Worm (Caenorhabditis elegans) whole organism, late embryonic: ENCODE data around the gene bus-1.

Experiments used
- K02D7.2 ChIP-seq: sonication (generic microtip); optimal IDR thresholded peaks from 2 replicates; lab custom pipeline; 2017; ENCODE audit warnings: mild to moderate bottlenecking, missing genetic modification characterization, missing compliant biosample characterization
- K09A11.1 ChIP-seq: sonication (generic microtip); optimal IDR thresholded peaks from 2 replicates; lab custom pipeline; 2017; ENCODE audit warnings: antibody characterized with exemption, mild to moderate bottlenecking, missing genetic modification characterization, missing compliant biosample characterization; ENCODE audit not compliant: insufficient read depth
- T23F11.4 ChIP-seq: fragments of 200-800 bp; sonication (Bioruptor generic); optimal IDR thresholded peaks from 2 replicates; lab custom pipeline; 2018; ENCODE audit warnings: mild to moderate bottlenecking, missing genetic modification characterization, missing compliant biosample characterization
- ama-1 ChIP-seq: fragments of 150-350 bp; optimal IDR thresholded peaks from 2 replicates; lab custom pipeline; 2014
- ceh-14 ChIP-seq: sonication (generic microtip); optimal IDR thresholded peaks from 2 replicates; lab custom pipeline; 2016; ENCODE audit warnings: missing genotype, missing genetic modification characterization, missing compliant biosample characterization
- ceh-18 ChIP-seq: sonication (generic microtip); optimal IDR thresholded peaks from 2 replicates; lab custom pipeline; 2016; ENCODE audit warnings: missing genetic modification characterization, missing compliant biosample characterization
- ceh-19 ChIP-seq: fragments of 200-800 bp; sonication (Bioruptor generic); optimal IDR thresholded peaks from 2 replicates; lab custom pipeline; 2018; ENCODE audit warnings: mild to moderate bottlenecking, missing genetic modification characterization, missing compliant biosample characterization
- ceh-2 ChIP-seq: sonication (generic microtip); optimal IDR thresholded peaks from 2 replicates; lab custom pipeline; 2016; ENCODE audit warnings: missing genotype, missing genetic modification characterization, missing compliant biosample characterization
- ceh-9 ChIP-seq: sonication (generic microtip); optimal IDR thresholded peaks from 2 replicates; lab custom pipeline; 2016; ENCODE audit warnings: mild to moderate bottlenecking, missing genetic modification characterization, inconsistent platforms, missing compliant biosample characterization
- dmd-4 ChIP-seq: sonication (generic microtip); optimal IDR thresholded peaks from 2 replicates; lab custom pipeline; 2016; ENCODE audit warnings: borderline replicate concordance, missing genetic modification characterization, missing compliant biosample characterization
- dve-1 ChIP-seq: sonication (generic microtip); optimal IDR thresholded peaks from 2 replicates; lab custom pipeline; 2017; ENCODE audit warnings: antibody characterized with exemption, mild to moderate bottlenecking, missing genetic modification characterization, missing compliant biosample characterization
- ets-4 ChIP-seq: sonication (generic microtip); optimal IDR thresholded peaks from 2 replicates; lab custom pipeline; 2016; ENCODE audit warnings: missing genetic modification characterization, missing compliant biosample characterization
- fkh-10 ChIP-seq: fragments of 150-350 bp; optimal IDR thresholded peaks from 2 replicates; lab custom pipeline; 2014; ENCODE audit warnings: missing biosample characterization, missing genetic modification reagents, missing genetic modification characterization
- fkh-6 ChIP-seq: sonication (generic microtip); optimal IDR thresholded peaks from 2 replicates; lab custom pipeline; 2016; ENCODE audit warnings: missing genetic modification characterization, missing compliant biosample characterization
- gmeb-2 ChIP-seq: sonication (generic microtip); optimal IDR thresholded peaks from 2 replicates; lab custom pipeline; 2016; ENCODE audit warnings: missing genetic modification characterization, inconsistent platforms, missing compliant biosample characterization
- hlh-15 ChIP-seq: sonication (generic microtip); optimal IDR thresholded peaks from 2 replicates; lab custom pipeline; 2016; ENCODE audit warnings: missing genetic modification characterization, missing compliant biosample characterization
- hlh-8 ChIP-seq: sonication (generic microtip); optimal IDR thresholded peaks from 2 replicates; lab custom pipeline; 2016; ENCODE audit warnings: missing genotype, missing genetic modification characterization, missing compliant biosample characterization
- lim-6 ChIP-seq: sonication (generic microtip); optimal IDR thresholded peaks from 2 replicates; lab custom pipeline; 2016; ENCODE audit warnings: missing genetic modification characterization, missing compliant biosample characterization
- lin-11 ChIP-seq: fragments of 200-800 bp; sonication (Bioruptor generic); optimal IDR thresholded peaks from 2 replicates; lab custom pipeline; 2018; ENCODE audit warnings: mild to moderate bottlenecking, missing genetic modification characterization, missing compliant biosample characterization
- madf-2 ChIP-seq: sonication (generic microtip); optimal IDR thresholded peaks from 2 replicates; lab custom pipeline; 2017; ENCODE audit warnings: missing genetic modification characterization, missing compliant biosample characterization
- mec-3 ChIP-seq: sonication (generic microtip); optimal IDR thresholded peaks from 2 replicates; lab custom pipeline; 2016; ENCODE audit warnings: borderline replicate concordance, missing genetic modification characterization, missing compliant biosample characterization
- nfya-1 ChIP-seq: sonication (generic microtip); optimal IDR thresholded peaks from 2 replicates; lab custom pipeline; 2017; ENCODE audit warnings: missing genetic modification characterization, mild to moderate bottlenecking, missing compliant biosample characterization, antibody characterized with exemption, moderate library complexity
- nhr-11 ChIP-seq: fragments of 150-350 bp; optimal IDR thresholded peaks from 2 replicates; lab custom pipeline; 2014; ENCODE audit warnings: missing biosample characterization, missing genetic modification characterization
- pag-3 ChIP-seq: sonication (generic microtip); optimal IDR thresholded peaks from 2 replicates; lab custom pipeline; 2016; ENCODE audit warnings: missing compliant biosample characterization, missing genetic modification characterization, borderline replicate concordance
- pat-9 ChIP-seq: fragments of 200-800 bp; sonication (Bioruptor generic); optimal IDR thresholded peaks from 2 replicates; lab custom pipeline; 2018; ENCODE audit warnings: mild to moderate bottlenecking, missing genetic modification characterization, moderate library complexity, missing compliant biosample characterization
- pax-1 ChIP-seq: fragments of 150-350 bp; optimal IDR thresholded peaks from 2 replicates; lab custom pipeline; 2014; ENCODE audit warnings: missing biosample characterization, missing genetic modification characterization
- pha-2 ChIP-seq: sonication (generic microtip); optimal IDR thresholded peaks from 2 replicates; lab custom pipeline; 2017; ENCODE audit warnings: mild to moderate bottlenecking, missing genetic modification characterization, missing compliant biosample characterization
- pqm-1 ChIP-seq: sonication (generic microtip); optimal IDR thresholded peaks from 2 replicates; lab custom pipeline; 2016; ENCODE audit warnings: missing genetic modification characterization, missing compliant biosample characterization
- ref-2 ChIP-seq: sonication (generic microtip); optimal IDR thresholded peaks from 2 replicates; lab custom pipeline; 2016; ENCODE audit warnings: missing genetic modification characterization, missing compliant biosample characterization
- sdc-2 ChIP-seq: sonication (generic microtip); optimal IDR thresholded peaks from 2 replicates; lab custom pipeline; 2016; ENCODE audit warnings: missing genotype, missing genetic modification characterization, missing compliant biosample characterization
- sox-4 ChIP-seq: sonication (generic microtip); optimal IDR thresholded peaks from 2 replicates; lab custom pipeline; 2017; ENCODE audit warnings: mild to moderate bottlenecking, missing genetic modification characterization, inconsistent platforms, missing compliant biosample characterization
- tbx-2 ChIP-seq: sonication (generic microtip); optimal IDR thresholded peaks from 2 replicates; lab custom pipeline; 2016; ENCODE audit warnings: missing genetic modification characterization, missing compliant biosample characterization
- ttx-3 ChIP-seq: sonication (generic microtip); optimal IDR thresholded peaks from 2 replicates; lab custom pipeline; 2016; ENCODE audit warnings: missing genetic modification reagents, missing genetic modification characterization, missing compliant biosample characterization
- unc-3 ChIP-seq, 2 experiments: fragments of 200-800 bp in 1 of 2; sonication (Bioruptor generic) in 1 of 2; sonication (generic microtip) in 1 of 2; conservative IDR thresholded peaks in 1 of 2; optimal IDR thresholded peaks in 1 of 2; 2 replicates each; pipeline versions ENCODE4 v1.3.6 to Lab custom; 2016 to 2022; ENCODE audit warnings: missing compliant biosample characterization in 2 of 2, missing genetic modification characterization in 2 of 2, missing genetic modification reagents in 1 of 2
- unc-42 ChIP-seq: sonication (generic microtip); optimal IDR thresholded peaks from 2 replicates; lab custom pipeline; 2016; ENCODE audit warnings: missing genotype, missing genetic modification characterization, missing compliant biosample characterization
- ztf-16 ChIP-seq: sonication (generic microtip); optimal IDR thresholded peaks from 2 replicates; lab custom pipeline; 2017; ENCODE audit warnings: missing genetic modification characterization, missing compliant biosample characterization

Gene bus-1

ce11 chrV:9058627-9059026 lies 34.0 kb upstream of the bus-1 start, which contains the start of gene C25E10.11:
Gene C25E10.11 (minus strand): TSS chrV:9058727.
- TF ChIP-seq sdc-2 (tag; lab: Kevin White, UChicago) (no peak), lim-6 (tag; lab: Kevin White, UChicago) (no peak), unc-3 (GFP tag; conservative IDR thresholded peaks at IDR 0.05; lab: Robert Waterston, UW) (no peak), unc-3 (tag; optimal IDR thresholded peaks at IDR 0.05; lab: Kevin White, UChicago) (no peak), ceh-9 (tag; lab: Kevin White, UChicago) (no peak), fkh-10 (GFP tag; lab: Kevin White, UChicago) (no peak), gmeb-2 (no peak), ama-1 (lab: Kevin White, UChicago) (no peak), tbx-2 (tag; lab: Kevin White, UChicago) (no peak), ttx-3 (tag; lab: Kevin White, UChicago) (no peak), ceh-18 (tag; lab: Kevin White, UChicago) (no peak), ztf-16 (tag; lab: Kevin White, UChicago) (no peak), hlh-15 (tag; lab: Kevin White, UChicago) (no peak), T23F11.4 (no peak), mec-3 (tag; lab: Kevin White, UChicago) (no peak), nhr-11 (tag; lab: Kevin White, UChicago) (no peak), dmd-4 (tag; lab: Kevin White, UChicago) (no peak), pqm-1 (tag; lab: Kevin White, UChicago) (no peak), unc-42 (tag; lab: Kevin White, UChicago) (no peak), pha-2 (tag; lab: Kevin White, UChicago) (no peak), ceh-19 (GFP tag; lab: Kevin White, UChicago) (no peak)
- TF ChIP-seq, all 69 proteins: peak for 0

ce11 chrV:9056253-9056652 lies 31.6 kb upstream of the bus-1 start, which contains the start of gene C25E10.10:
Gene C25E10.10 (minus strand): TSS chrV:9056353.
- TF ChIP-seq ref-2 (tag; lab: Kevin White, UChicago) (no peak), pag-3 (tag; lab: Kevin White, UChicago) (no peak), unc-42 (tag; lab: Kevin White, UChicago) (no peak), pqm-1 (tag; lab: Kevin White, UChicago) (no peak), ceh-2 (tag; lab: Kevin White, UChicago) (no peak), ama-1 (lab: Kevin White, UChicago) (no peak), hlh-15 (tag; lab: Kevin White, UChicago) (no peak)

- TF ChIP-seq lin-11 (no peak), hlh-8 (tag; lab: Kevin White, UChicago) (no peak), sox-4 (tag; lab: Kevin White, UChicago) (no peak), ets-4 (tag; lab: Kevin White, UChicago) (no peak), pag-3 (tag; lab: Kevin White, UChicago) (no peak), ceh-14 (tag; lab: Kevin White, UChicago) (no peak), pax-1 (tag; lab: Kevin White, UChicago) (no peak), ceh-19 (GFP tag; lab: Kevin White, UChicago) (no peak), pqm-1 (tag; lab: Kevin White, UChicago) (no peak)
These were observed 31.0 kb upstream of the bus-1 start for ce11 chrV:9055644-9056043.

ce11 chrV:9054771-9055170 lies 30.2 kb upstream of the bus-1 start, which contains the start of gene swm-1:
Gene swm-1 (minus strand): TSS chrV:9054871.
- TF ChIP-seq fkh-6 (tag; lab: Kevin White, UChicago): no peak
- no peak for TF ChIP-seq K02D7.2
- no peak for TF ChIP-seq ceh-9 (tag; lab: Kevin White, UChicago)
- no peak for TF ChIP-seq madf-2 (tag; lab: Kevin White, UChicago)
- TF ChIP-seq dve-1 (tag; lab: Kevin White, UChicago): no peak
- TF ChIP-seq pat-9: no peak
- no peak for TF ChIP-seq T23F11.4
- TF ChIP-seq unc-3 (GFP tag; conservative IDR thresholded peaks at IDR 0.05; lab: Robert Waterston, UW): no peak
- TF ChIP-seq unc-3 (tag; optimal IDR thresholded peaks at IDR 0.05; lab: Kevin White, UChicago): no peak
- TF ChIP-seq K09A11.1 (tag; lab: Kevin White, UChicago): no peak
- TF ChIP-seq ztf-16 (tag; lab: Kevin White, UChicago): no peak
- no peak for TF ChIP-seq pqm-1 (tag; lab: Kevin White, UChicago)
- no peak for TF ChIP-seq nfya-1 (tag; lab: Kevin White, UChicago)
